Worm (Caenorhabditis elegans): ENCODE measurements around the gene grl-19.

ce11 chrIV:258362-258761, 6.0 kb upstream of the grl-19 start:
- no peak for TF ChIP-seq nhr-28 (tag; optimal IDR thresholded peaks at IDR 0.05)
- no peak for TF ChIP-seq efl-1 (optimal IDR thresholded peaks at IDR 0.05)
- TF ChIP-seq efl-1 (GFP tag; optimal IDR thresholded peaks at IDR 0.05 in 1 of 2), result no peak
- TF ChIP-seq F16B12.6 (tag; optimal IDR thresholded peaks at IDR 0.05), result no peak
- TF ChIP-seq lin-15B (tag; optimal IDR thresholded peaks at IDR 0.05), result no peak
- TF ChIP-seq tbx-2 (tag; optimal IDR thresholded peaks at IDR 0.05), result no peak
- TF ChIP-seq jun-1 (tag; optimal IDR thresholded peaks at IDR 0.05), result no peak
- TF ChIP-seq skn-1 (tag; optimal IDR thresholded peaks at IDR 0.05), result no peak
- no peak for TF ChIP-seq hpl-2 (GFP tag; optimal IDR thresholded peaks at IDR 0.05)
- no peak for TF ChIP-seq nhr-84 (tag; optimal IDR thresholded peaks at IDR 0.05)
- no peak for TF ChIP-seq ama-1 (optimal IDR thresholded peaks at IDR 0.05)
